Fruit fly (Drosophila melanogaster): ENCODE measurements around the gene futsch.

- TF ChIP-seq dpn (GFP tag; optimal IDR thresholded peaks at IDR 0.05) (no peak), CG17328 (GFP tag; IDR thresholded peaks at IDR 0.05) (no peak), fd64A (GFP tag; optimal IDR thresholded peaks at IDR 0.05) (no peak), CG12391 (tag; optimal IDR thresholded peaks at IDR 0.05) (no peak), CG30403 (GFP tag; optimal IDR thresholded peaks at IDR 0.05) (peak; percentile 9), Awh (GFP tag; IDR thresholded peaks at IDR 0.05) (no peak)
Measured at dm6 chrX:1465707-1466504, 57.0 kb downstream of the futsch start, which contains the start of the genes O-fut2 and CG14777.

All from whole organism, embryonic.